Worm (Caenorhabditis elegans): ENCODE measurements around the gene T26C11.4.

Gene T26C11.4

ce11 chrX:1888445-1889035 is 43.2 kb upstream of the T26C11.4 start (continued):
- peak; percentile 91 for TF ChIP-seq nhr-47 (tag; optimal IDR thresholded peaks at IDR 0.05)
- peak; percentile 44 for TF ChIP-seq C16A3.4 (tag; optimal IDR thresholded peaks at IDR 0.05)
- peak in 1 of 2 experiments; percentile 48 for TF ChIP-seq ztf-11 (tag; optimal IDR thresholded peaks at IDR 0.05)
- peak; percentile 42 for TF ChIP-seq irx-1 (tag; optimal IDR thresholded peaks at IDR 0.05)
- TF ChIP-seq nhr-19 (GFP tag; conservative IDR thresholded peaks at IDR 0.05) = peak; percentile 71
- TF ChIP-seq pqm-1 (tag; optimal IDR thresholded peaks at IDR 0.05) = no peak

ce11 chrX:1880665-1881064 is 35.3 kb upstream of the T26C11.4 start:
- TF ChIP-seq hlh-4 (tag; optimal IDR thresholded peaks at IDR 0.05) (no peak), F16B12.6 (tag; optimal IDR thresholded peaks at IDR 0.05) (no peak), C34B4.2 (tag; optimal IDR thresholded peaks at IDR 0.05) (no peak), nhr-47 (tag; optimal IDR thresholded peaks at IDR 0.05) (peak; percentile 79), mep-1 (tag; optimal IDR thresholded peaks at IDR 0.05) (peak; percentile 75), elt-2 (tag; optimal IDR thresholded peaks at IDR 0.05) (no peak), unc-130 (tag; optimal IDR thresholded peaks at IDR 0.05) (no peak), unc-98 (GFP tag; IDR thresholded peaks at IDR 0.05) (no peak), ceh-82 (tag; optimal IDR thresholded peaks at IDR 0.05) (peak; percentile 57 to 70 (median 66)), pax-3 (tag; optimal IDR thresholded peaks at IDR 0.05) (no peak), vab-15 (tag; optimal IDR thresholded peaks at IDR 0.05) (no peak), fkh-10 (GFP tag; optimal IDR thresholded peaks at IDR 0.05) (peak; percentile 12), alr-1 (tag; optimal IDR thresholded peaks at IDR 0.05; ENCODE audit: borderline replicate concordance) (no peak), jun-1 (tag; optimal IDR thresholded peaks at IDR 0.05) (peak; percentile 42), nhr-76 (tag; optimal IDR thresholded peaks at IDR 0.05) (no peak), ces-1 (GFP tag; optimal IDR thresholded peaks at IDR 0.05) (no peak), ceh-90 (tag; optimal IDR thresholded peaks at IDR 0.05) (no peak), nhr-11 (tag; optimal IDR thresholded peaks at IDR 0.05) (no peak), mdl-1 (tag; optimal IDR thresholded peaks at IDR 0.05) (peak in 1 of 2 experiments; percentile 37), lir-3 (tag; optimal IDR thresholded peaks at IDR 0.05; ENCODE audit: poor library complexity) (peak; percentile 46), nhr-28 (tag; optimal IDR thresholded peaks at IDR 0.05) (no peak), ceh-88 (GFP tag; IDR thresholded peaks at IDR 0.05) (no peak), fkh-8 (tag; optimal IDR thresholded peaks at IDR 0.05) (peak; percentile 26), fkh-4 (tag; optimal IDR thresholded peaks at IDR 0.05; ENCODE audit: borderline replicate concordance) (no peak), pqm-1 (tag; optimal IDR thresholded peaks at IDR 0.05) (no peak), nhr-77 (tag; optimal IDR thresholded peaks at IDR 0.05) (peak; percentile 7), C16A3.4 (tag; optimal IDR thresholded peaks at IDR 0.05) (peak; percentile 55), lin-39 (tag; optimal IDR thresholded peaks at IDR 0.05) (peak; percentile 31), fos-1 (tag; optimal IDR thresholded peaks at IDR 0.05) (no peak), egl-13 (tag; optimal IDR thresholded peaks at IDR 0.05) (peak; percentile 36), lin-15B (tag; optimal IDR thresholded peaks at IDR 0.05) (no peak), lin-35 (GFP tag; optimal IDR thresholded peaks at IDR 0.05) (peak in 1 of 2 experiments; percentile 66), unc-86 (tag; optimal IDR thresholded peaks at IDR 0.05) (peak; percentile 31), sox-4 (tag; optimal IDR thresholded peaks at IDR 0.05) (peak; percentile 25), pag-3 (tag; optimal IDR thresholded peaks at IDR 0.05; ENCODE audit: borderline replicate concordance, insufficient read depth) (no peak), sptf-1 (tag; optimal IDR thresholded peaks at IDR 0.05) (no peak), snpc-4 (tag; optimal IDR thresholded peaks at IDR 0.05) (peak; percentile 60), egl-27 (tag; optimal IDR thresholded peaks at IDR 0.05) (no peak), C04F5.9 (tag; optimal IDR thresholded peaks at IDR 0.05) (no peak), rnt-1 (tag; optimal IDR thresholded peaks at IDR 0.05) (peak; percentile 80), ceh-63 (GFP tag; optimal IDR thresholded peaks at IDR 0.05) (no peak), nhr-84 (tag; optimal IDR thresholded peaks at IDR 0.05) (no peak), unc-62 (GFP tag; optimal IDR thresholded peaks at IDR 0.05) (no peak), dpl-1 (GFP tag; optimal IDR thresholded peaks at IDR 0.05) (peak in 1 of 3 experiments; percentile 33), lin-13 (GFP tag; optimal IDR thresholded peaks at IDR 0.05) (peak; percentile 46), mef-2 (tag; optimal IDR thresholded peaks at IDR 0.05) (no peak), elt-3 (tag; optimal IDR thresholded peaks at IDR 0.05) (no peak)
